Worm (Caenorhabditis elegans) whole organism, midembryonic: ENCODE measurements around the gene kel-3.

Experiments
- T22C8.4 ChIP-seq: fragments of 200-800 bp; sonication (Bioruptor generic); IDR thresholded peaks from 2 replicates; pipeline ENCODE4 v1.3.6; 2022; ENCODE audit warnings: missing genetic modification characterization, missing compliant biosample characterization
- cog-1 ChIP-seq: sonication (generic microtip); optimal IDR thresholded peaks from 2 replicates; lab custom pipeline; 2016; ENCODE audit warnings: missing genetic modification characterization, missing compliant biosample characterization
- flt-1 ChIP-seq: fragments of 200-800 bp; sonication (Bioruptor generic); IDR thresholded peaks from 2 replicates; pipeline ENCODE4 v1.3.6; 2022; ENCODE audit warnings: missing genetic modification characterization, missing compliant biosample characterization
- klf-2 ChIP-seq: fragments of 200-800 bp; sonication (Bioruptor generic); conservative IDR thresholded peaks from 2 replicates; pipeline ENCODE4 v1.3.6; 2022; ENCODE audit warnings: missing genetic modification reagents, missing genetic modification characterization, missing compliant biosample characterization
- med-1 ChIP-seq: sonication (generic microtip); optimal IDR thresholded peaks from 2 replicates; lab custom pipeline; 2017; ENCODE audit warnings: missing genetic modification characterization, mild to moderate bottlenecking, missing compliant biosample characterization, antibody characterized with exemption, missing genetic modification reagents; ENCODE audit not compliant: insufficient read depth
- ref-1 ChIP-seq: fragments of 200-800 bp; sonication (Bioruptor generic); conservative IDR thresholded peaks from 2 replicates; pipeline ENCODE4 v1.3.6; 2022; ENCODE audit warnings: missing genetic modification reagents, missing genetic modification characterization, missing compliant biosample characterization
- tab-1 ChIP-seq: fragments of 200-800 bp; sonication (Bioruptor generic); IDR thresholded peaks from 2 replicates; pipeline ENCODE4 v1.3.6; 2022; ENCODE audit warnings: missing genetic modification characterization, missing compliant biosample characterization
- ztf-23 ChIP-seq: fragments of 200-800 bp; sonication (Bioruptor generic); IDR thresholded peaks from 2 replicates; pipeline ENCODE4 v1.3.6; 2022; ENCODE audit warnings: missing genetic modification reagents, missing genetic modification characterization, missing compliant biosample characterization
- ztf-29 ChIP-seq: fragments of 200-800 bp; sonication (Bioruptor generic); IDR thresholded peaks from 2 replicates; pipeline ENCODE4 v1.3.6; 2022; ENCODE audit warnings: missing genetic modification reagents, missing genetic modification characterization, missing compliant biosample characterization

DNA sequence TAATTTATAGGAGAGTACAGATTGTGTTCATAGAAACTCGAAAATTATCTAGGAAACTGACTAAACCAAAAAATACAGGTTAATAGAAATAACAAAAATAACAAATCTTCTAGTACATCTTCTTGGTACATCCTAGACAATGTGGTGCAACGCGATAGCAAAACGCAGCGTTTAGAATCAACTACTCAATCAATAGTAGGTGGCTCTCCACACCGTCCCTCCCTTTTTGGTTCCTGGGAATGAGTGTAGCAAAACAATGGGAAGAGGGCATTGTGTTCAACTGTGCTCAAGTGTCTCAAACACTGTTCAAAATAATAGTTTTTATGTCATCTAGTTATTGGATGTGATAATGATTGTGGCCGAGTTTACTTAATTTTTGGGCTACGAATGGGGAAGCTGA is 12.1 kb downstream of the kel-3 start, which contains the start of gene T27E9.6:
- TF ChIP-seq tab-1 (GFP tag; lab: Robert Waterston, UW) = no peak
- TF ChIP-seq flt-1 (GFP tag; lab: Robert Waterston, UW) = no peak
- TF ChIP-seq ztf-29 (GFP tag; lab: Robert Waterston, UW) = no peak
- TF ChIP-seq ztf-23 (GFP tag; lab: Robert Waterston, UW) = no peak
- TF ChIP-seq T22C8.4 (GFP tag; lab: Robert Waterston, UW) = no peak
- no peak for TF ChIP-seq klf-2 (GFP tag; lab: Robert Waterston, UW)
- no peak for TF ChIP-seq ref-1
- no peak for TF ChIP-seq cog-1 (tag; lab: Kevin White, UChicago)
- no peak for TF ChIP-seq med-1
